Fruit fly (Drosophila melanogaster): ENCODE data around the gene Pfdn6.

The Pfdn6 gene

dm6 chr3L:19928435-19929011 lies 5.1 kb downstream of the Pfdn6 start, which contains the start of the genes CG8004 and RhoGDI (continued):
- TF ChIP-seq Ets97D (GFP tag; optimal IDR thresholded peaks at IDR 0.05) (peak; percentile 82), lmd (GFP tag; IDR thresholded peaks at IDR 0.05) (peak; percentile 58; the same call in 1 of the 2 replicates), esg (GFP tag; conservative IDR thresholded peaks at IDR 0.05) (peak; percentile 51), br (optimal IDR thresholded peaks at IDR 0.05) (no peak), ase (GFP tag; IDR thresholded peaks at IDR 0.05) (no peak), tx (GFP tag; optimal IDR thresholded peaks at IDR 0.05) (peak; percentile 60), Sry-β (GFP tag; optimal IDR thresholded peaks at IDR 0.05) (no peak), MESR4 (GFP tag; optimal IDR thresholded peaks at IDR 0.05) (peak; percentile 36), tap (tag; optimal IDR thresholded peaks at IDR 0.05) (peak; percentile 12), CG33213 (GFP tag; optimal IDR thresholded peaks at IDR 0.05) (peak; percentile 76), bbx (GFP tag; IDR thresholded peaks at IDR 0.05; ENCODE audit: partially characterized antibody) (no peak), peb (GFP tag; IDR thresholded peaks at IDR 0.05) (no peak), wdn (GFP tag; IDR thresholded peaks at IDR 0.05) (peak; percentile 46; the same call in 1 of the 2 replicates), Ets65A (GFP tag) (peak; percentile 91), lilli (GFP tag; optimal IDR thresholded peaks at IDR 0.05) (peak; percentile 86), pb (GFP tag; optimal IDR thresholded peaks at IDR 0.05) (peak; percentile 2), CG7839 (tag; optimal IDR thresholded peaks at IDR 0.05) (peak; percentile 60), CG32532 (GFP tag; IDR thresholded peaks at IDR 0.05) (peak; percentile 76), repo (GFP tag; optimal IDR thresholded peaks at IDR 0.05) (peak; percentile 28), ewg (GFP tag; optimal IDR thresholded peaks at IDR 0.05) (no peak), zfh2 (GFP tag; optimal IDR thresholded peaks at IDR 0.05) (peak; percentile 67), Ptx1 (GFP tag; IDR thresholded peaks at IDR 0.05) (peak; percentile 62), HHEX (GFP tag; optimal IDR thresholded peaks at IDR 0.05) (peak; percentile 9), CG17361 (GFP tag; IDR thresholded peaks at IDR 0.05) (peak; percentile 63; the same call in 1 of the 3 replicates), lola (GFP tag; optimal IDR thresholded peaks at IDR 0.05) (peak in 1 of 3 experiments; percentile 51), dati (GFP tag; IDR thresholded peaks at IDR 0.05) (peak; percentile 8; the same call in 1 of the 2 replicates), Hmx (GFP tag; optimal IDR thresholded peaks at IDR 0.05) (peak; percentile 33), eve (GFP tag; optimal IDR thresholded peaks at IDR 0.05) (no peak), Blimp-1 (GFP tag; optimal IDR thresholded peaks at IDR 0.05) (peak; percentile 60), Stat92E (GFP tag; optimal IDR thresholded peaks at IDR 0.05) (no peak), Awh (GFP tag; IDR thresholded peaks at IDR 0.05) (0 out of 2 replicates have a peak, but pooled peaks have one; percentile 40), Abd-B (GFP tag; optimal IDR thresholded peaks at IDR 0.05) (peak; percentile 62), caup (GFP tag; optimal IDR thresholded peaks at IDR 0.05; ENCODE audit: severe bottlenecking) (peak; percentile 29), ara (GFP tag; IDR thresholded peaks at IDR 0.05) (no peak), Ssrp (tag; optimal IDR thresholded peaks at IDR 0.05) (peak; percentile 59), scrt (GFP tag; optimal IDR thresholded peaks at IDR 0.05) (peak; percentile 4), CG4282 (GFP tag; optimal IDR thresholded peaks at IDR 0.05) (peak; percentile 52), CG4404 (GFP tag; IDR thresholded peaks at IDR 0.05) (no peak), B-H2 (GFP tag; optimal IDR thresholded peaks at IDR 0.05) (peak; percentile 73), CG12769 (tag; optimal IDR thresholded peaks at IDR 0.05) (peak; percentile 59), Med (GFP tag) (peak; percentile 96), sens (GFP tag) (peak; percentile 95), Jarid2 (GFP tag; optimal IDR thresholded peaks at IDR 0.05) (no peak), Six4 (GFP tag; optimal IDR thresholded peaks at IDR 0.05) (peak; percentile 44), Bdp1 (GFP tag; optimal IDR thresholded peaks at IDR 0.05) (peak; percentile 54), Dp (GFP tag; optimal IDR thresholded peaks at IDR 0.05) (peak; percentile 27), H2.0 (GFP tag; IDR thresholded peaks at IDR 0.05) (peak; percentile 52; the same call in 1 of the 2 replicates), nerfin-1 (tag; optimal IDR thresholded peaks at IDR 0.05) (no peak), CG30403 (GFP tag; optimal IDR thresholded peaks at IDR 0.05) (peak; percentile 77), CG2202 (tag; optimal IDR thresholded peaks at IDR 0.05) (peak; percentile 32)

Data from whole organism, embryonic.